Worm (Caenorhabditis elegans): ENCODE results near the gene F55C5.10.

DNA sequence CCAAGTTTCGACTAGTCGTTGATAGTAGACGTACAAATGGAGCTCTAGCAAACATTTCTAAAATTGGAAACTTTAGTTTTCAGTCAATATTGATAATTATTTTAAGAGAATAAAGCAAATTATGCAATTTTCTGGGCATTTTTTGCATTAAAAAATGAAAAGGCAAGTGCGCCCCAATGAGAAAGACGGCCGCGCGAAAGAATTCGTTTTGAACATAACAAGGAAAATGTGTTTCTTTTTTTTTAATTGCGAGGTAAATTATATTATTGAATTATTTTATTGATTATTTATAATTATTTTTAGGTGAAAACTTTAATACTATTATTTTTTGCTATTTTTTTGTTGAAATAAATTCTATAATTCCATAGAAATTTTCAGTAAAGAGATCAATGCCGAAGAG lies 11.8 kb upstream of the F55C5.10 start, which contains the start of the genes tsfm-1 and capg-2:
- TF ChIP-seq aly-2 (tag; optimal IDR thresholded peaks at IDR 0.05) (no peak), nhr-237 (tag; optimal IDR thresholded peaks at IDR 0.05) (no peak), unc-39 (tag; optimal IDR thresholded peaks at IDR 0.05) (no peak), ama-1 (optimal IDR thresholded peaks at IDR 0.05) (no peak), nhr-11 (tag; optimal IDR thresholded peaks at IDR 0.05) (no peak), nhr-12 (tag; optimal IDR thresholded peaks at IDR 0.05) (no peak), lin-39 (tag; optimal IDR thresholded peaks at IDR 0.05) (no peak), crh-2 (tag; optimal IDR thresholded peaks at IDR 0.05) (no peak)

Measured in whole organism, L2 larva.